Fruit fly (Drosophila melanogaster) whole organism, embryonic: Measurements from ENCODE around the gene CG32079.

ENCODE experiments used
- CG11560 ChIP-seq: fragments of 200-800 bp; sonication (Bioruptor generic); IDR thresholded peaks from 3 replicates; pipeline ENCODE4 v1.3.6; 2022; ENCODE audit warnings: missing biosample characterization, missing genetic modification characterization
- CG1647 ChIP-seq: fragments of 200-800 bp; sonication (Bioruptor generic); optimal IDR thresholded peaks from 3 replicates; lab custom pipeline; 2016; ENCODE audit warnings: missing biosample characterization, missing genetic modification characterization
- Poxn ChIP-seq: fragments of 200-800 bp; sonication (Bioruptor generic); IDR thresholded peaks from 2 replicates; pipeline ENCODE4 v1.3.6; 2022; ENCODE audit warnings: missing biosample characterization, missing genetic modification characterization
- croc ChIP-seq: fragments of 200-800 bp; sonication (Bioruptor generic); conservative IDR thresholded peaks from 3 replicates; pipeline ENCODE4 v1.3.6; 2022; ENCODE audit warnings: missing biosample characterization, missing genetic modification characterization
- dysf ChIP-seq: fragments of 200-800 bp; sonication (Bioruptor generic); IDR thresholded peaks from 3 replicates; pipeline ENCODE4 v1.3.6; 2022; ENCODE audit warnings: missing biosample characterization, missing genetic modification characterization
- repo ChIP-seq: fragments of 200-800 bp; sonication (Bioruptor generic); optimal IDR thresholded peaks from 2 replicates; lab custom pipeline; 2016; ENCODE audit warnings: missing biosample characterization, missing genetic modification characterization
- sima ChIP-seq: fragments of 200-800 bp; sonication (Bioruptor generic); optimal IDR thresholded peaks from 2 replicates; lab custom pipeline; 2016; ENCODE audit warnings: missing biosample characterization, missing genetic modification characterization
- trh ChIP-seq: fragments of 200-800 bp; sonication (Bioruptor generic); optimal IDR thresholded peaks from 2 replicates; lab custom pipeline; 2016; ENCODE audit warnings: missing biosample characterization, missing genetic modification characterization
- wdn ChIP-seq: fragments of 200-800 bp; sonication (Bioruptor generic); IDR thresholded peaks from 2 replicates; pipeline ENCODE4 v1.3.6; 2022; ENCODE audit warnings: missing biosample characterization, missing genetic modification characterization

DNA sequence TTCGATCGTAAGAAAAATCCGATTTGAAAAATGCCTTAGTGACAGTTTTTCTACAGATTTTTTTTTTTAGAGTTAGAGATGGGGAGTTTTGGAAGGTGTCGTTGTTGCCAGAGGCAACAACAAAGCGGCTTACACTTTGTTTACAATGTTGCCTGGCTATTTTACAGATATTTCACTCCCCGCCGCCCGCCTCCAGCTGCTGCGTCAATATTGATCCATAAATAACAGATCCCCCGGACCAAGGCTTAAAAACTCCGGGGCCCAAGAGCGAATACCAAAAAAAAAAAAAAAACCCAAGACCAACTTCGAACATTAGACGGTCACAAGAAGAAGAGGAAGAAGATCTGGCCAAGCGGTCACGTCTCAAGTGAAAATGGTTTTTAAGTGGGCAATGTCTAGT is 22.4 kb upstream of the CG32079 start:
- TF ChIP-seq repo (GFP tag; lab: Kevin White, UChicago) (no peak), dysf (GFP tag; lab: Robert Waterston, UW) (no peak), Poxn (GFP tag; lab: Robert Waterston, UW) (no peak), CG1647 (no peak), wdn (GFP tag; lab: Robert Waterston, UW) (no peak), trh (GFP tag; lab: Kevin White, UChicago) (no peak), croc (GFP tag; lab: Robert Waterston, UW) (no peak), CG11560 (tag; lab: Robert Waterston, UW) (no peak), sima (no peak)
